Fruit fly (Drosophila melanogaster): ENCODE results near the gene Tmf.

Gene Tmf

DNA sequence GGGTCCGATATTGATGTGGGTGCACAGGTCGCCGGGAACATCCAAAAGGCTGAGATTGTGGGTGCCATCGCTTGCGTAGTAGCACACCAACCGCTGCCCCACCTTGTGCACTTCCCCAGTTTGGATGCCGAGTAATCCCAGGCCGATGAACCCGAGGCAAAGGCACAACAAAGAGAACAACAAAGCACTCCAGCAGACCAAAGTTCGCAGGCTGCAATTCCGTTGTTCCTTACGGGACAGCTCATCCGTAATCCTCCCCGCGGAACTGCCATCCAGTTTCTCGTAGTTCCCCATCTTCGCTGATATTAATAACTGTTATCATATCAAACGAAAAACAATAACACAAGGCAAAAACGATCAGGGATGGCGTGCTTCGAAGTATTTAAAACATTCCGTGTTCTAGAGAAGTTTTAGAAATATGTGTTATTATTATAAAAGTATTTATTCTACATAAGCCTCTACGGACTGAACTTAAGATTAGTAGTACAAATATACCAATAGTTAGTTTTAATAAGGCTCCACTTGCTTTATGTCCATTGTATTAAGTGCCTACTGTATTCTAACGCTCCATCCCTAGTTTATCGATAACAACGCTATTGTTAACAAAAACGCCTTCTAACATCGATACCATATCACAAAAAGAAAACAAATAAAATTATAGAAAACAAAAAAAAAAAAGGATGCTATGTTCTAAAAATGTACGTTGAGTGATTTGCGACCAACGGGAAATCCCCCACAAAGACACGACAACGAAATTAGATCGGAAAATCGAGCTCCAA, 5.2 kb downstream of the Tmf start, which contains the start of the genes Cht11 and CG4558 (continued):
- TF ChIP-seq Hsf (GFP tag; optimal IDR thresholded peaks at IDR 0.05): peak; percentile 82
- TF ChIP-seq CG16815 (GFP tag; optimal IDR thresholded peaks at IDR 0.05): peak; percentile 65
- TF ChIP-seq CG2889 (GFP tag; IDR thresholded peaks at IDR 0.05): peak; percentile 76
- TF ChIP-seq pfk (GFP tag; optimal IDR thresholded peaks at IDR 0.05): peak; percentile 23
- TF ChIP-seq pnt (GFP tag; optimal IDR thresholded peaks at IDR 0.05): peak; percentile 52
- TF ChIP-seq emc (GFP tag; optimal IDR thresholded peaks at IDR 0.05): no peak
- TF ChIP-seq CG4707 (GFP tag; optimal IDR thresholded peaks at IDR 0.05): peak; percentile 20
- TF ChIP-seq klu (GFP tag; IDR thresholded peaks at IDR 0.05): peak; percentile 64
- TF ChIP-seq Ravus (GFP tag; IDR thresholded peaks at IDR 0.05): peak; percentile 48
- TF ChIP-seq Rx (GFP tag; IDR thresholded peaks at IDR 0.05): peak; percentile 66
- TF ChIP-seq CG34224 (GFP tag; IDR thresholded peaks at IDR 0.05; ENCODE audit: partially characterized antibody): peak; percentile 62; the same call in 1 of the 3 replicates
- peak; percentile 86 for TF ChIP-seq ind (GFP tag; optimal IDR thresholded peaks at IDR 0.05)
- no peak for TF ChIP-seq CkIIα-i1 (GFP tag; IDR thresholded peaks at IDR 0.05)
- peak; percentile 81 for TF ChIP-seq Chrac-16 (GFP tag; optimal IDR thresholded peaks at IDR 0.05)
- 0 out of 2 replicates have a peak, but pooled peaks have one; percentile 26 for TF ChIP-seq sens-2 (GFP tag; IDR thresholded peaks at IDR 0.05)
- TF ChIP-seq HLHmδ (GFP tag; optimal IDR thresholded peaks at IDR 0.05): no peak
- peak; percentile 74 for TF ChIP-seq sd (tag; optimal IDR thresholded peaks at IDR 0.05)
- no peak; the same call in 2 of the 3 replicates for TF ChIP-seq so (GFP tag; IDR thresholded peaks at IDR 0.05)
- TF ChIP-seq CG9817 (tag; optimal IDR thresholded peaks at IDR 0.05): peak; percentile 83
- peak; percentile 25 for TF ChIP-seq MESR4 (GFP tag; optimal IDR thresholded peaks at IDR 0.05)
- peak; percentile 50 for TF ChIP-seq CG12219 (GFP tag; optimal IDR thresholded peaks at IDR 0.05)
- TF ChIP-seq cas (GFP tag; IDR thresholded peaks at IDR 0.05): 0 out of 2 replicates have a peak, but pooled peaks have one; percentile 28
- peak; percentile 75 for TF ChIP-seq CG4424 (GFP tag; optimal IDR thresholded peaks at IDR 0.05)
- no peak for TF ChIP-seq ERR (GFP tag; optimal IDR thresholded peaks at IDR 0.05)
- no peak for TF ChIP-seq CG8089 (GFP tag; optimal IDR thresholded peaks at IDR 0.05)
- peak; percentile 79 for TF ChIP-seq pum (GFP tag; optimal IDR thresholded peaks at IDR 0.05)
- no peak for TF ChIP-seq Hr78 (GFP tag; optimal IDR thresholded peaks at IDR 0.05)
- peak in 1 of 2 experiments; percentile 66 for TF ChIP-seq insv (GFP tag; optimal IDR thresholded peaks at IDR 0.05)
- TF ChIP-seq Sox100B (GFP tag; optimal IDR thresholded peaks at IDR 0.05): peak; percentile 76
- 0 out of 2 replicates have a peak, but pooled peaks have one; percentile 52 for TF ChIP-seq CG10321 (GFP tag; IDR thresholded peaks at IDR 0.05)
- peak; percentile 24; the same call in 1 of the 2 replicates for TF ChIP-seq tna (GFP tag; IDR thresholded peaks at IDR 0.05; ENCODE audit: partially characterized antibody)
- TF ChIP-seq fu2 (GFP tag; optimal IDR thresholded peaks at IDR 0.05): peak; percentile 57
- peak; percentile 66 for TF ChIP-seq vfl (GFP tag; optimal IDR thresholded peaks at IDR 0.05)
- 0 out of 2 replicates have a peak, but pooled peaks have one; percentile 20 for TF ChIP-seq Bgb (GFP tag; IDR thresholded peaks at IDR 0.05; ENCODE audit: partially characterized antibody)
- TF ChIP-seq CG7839 (tag; optimal IDR thresholded peaks at IDR 0.05): peak; percentile 87
- no peak for TF ChIP-seq usp (GFP tag; optimal IDR thresholded peaks at IDR 0.05)
- peak; percentile 93 for TF ChIP-seq sens (GFP tag)
- TF ChIP-seq Ets97D (GFP tag; optimal IDR thresholded peaks at IDR 0.05): peak; percentile 54
- no peak; the same call in none of the 2 replicates for TF ChIP-seq hbn (GFP tag; IDR thresholded peaks at IDR 0.05; ENCODE audit: partially characterized antibody)
- TF ChIP-seq CG10959 (GFP tag; IDR thresholded peaks at IDR 0.05): peak; percentile 38; the same call in 1 of the 2 replicates
- peak; percentile 67; the same call in 1 of the 2 replicates for TF ChIP-seq CG14667 (GFP tag; IDR thresholded peaks at IDR 0.05)
- 0 out of 3 replicates have a peak, but pooled peaks have one; percentile 17 for TF ChIP-seq Opbp (GFP tag; IDR thresholded peaks at IDR 0.05; ENCODE audit: partially characterized antibody)
- 0 out of 3 replicates have a peak, but pooled peaks have one; percentile 42 for TF ChIP-seq hb (GFP tag; IDR thresholded peaks at IDR 0.05; ENCODE audit: partially characterized antibody)
- TF ChIP-seq Fer2 (tag; optimal IDR thresholded peaks at IDR 0.05): peak; percentile 71
- peak; percentile 89 for TF ChIP-seq MBD-R2 (GFP tag; IDR thresholded peaks at IDR 0.05)
- peak; percentile 80 for TF ChIP-seq Dek (tag; optimal IDR thresholded peaks at IDR 0.05)
- peak; percentile 74 for TF ChIP-seq lbe (GFP tag; optimal IDR thresholded peaks at IDR 0.05)
- TF ChIP-seq p53 (GFP tag; optimal IDR thresholded peaks at IDR 0.05): no peak

Data from whole organism, embryonic.